Worm (Caenorhabditis elegans) whole organism, young adult: ENCODE data around the gene tag-89.
"Not testable (repeated sequence)": the region's sequence is repeated elsewhere in the genome, so short reads cannot be mapped to it uniquely, and the experiment has no call there.

Experiments
- C17E4.6 ChIP-seq: fragments of 200-800 bp; sonication (Bioruptor generic); IDR thresholded peaks from 2 replicates; pipeline ENCODE4 v1.3.6; 2022; ENCODE audit warnings: missing genetic modification reagents, missing genetic modification characterization, missing compliant biosample characterization
- gei-17 ChIP-seq: fragments of 200-800 bp; sonication (Bioruptor generic); optimal IDR thresholded peaks from 2 replicates; lab custom pipeline; 2018; ENCODE audit warnings: mild to moderate bottlenecking, missing genetic modification characterization, missing compliant biosample characterization
- lin-35 ChIP-seq, 3 experiments: fragments of 150-350 bp in 2 of 3; sonication (generic microtip) in 1 of 3; optimal IDR thresholded peaks; 2 replicates each; lab custom pipeline; 2014 to 2018; ENCODE audit warnings: missing biosample characterization in 3 of 3, missing genetic modification characterization in 3 of 3, missing genetic modification reagents in 3 of 3
- tbp1 ChIP-seq: fragments of 200-800 bp; sonication (Bioruptor generic); optimal IDR thresholded peaks from 2 replicates; lab custom pipeline; 2018; ENCODE audit warnings: mild to moderate bottlenecking, missing genetic modification characterization, missing compliant biosample characterization
- ztf-6 ChIP-seq: fragments of 200-800 bp; sonication (Bioruptor generic); IDR thresholded peaks from 2 replicates; pipeline ENCODE4 v1.3.6; 2022; ENCODE audit warnings: missing genetic modification reagents, missing genetic modification characterization, missing compliant biosample characterization

DNA sequence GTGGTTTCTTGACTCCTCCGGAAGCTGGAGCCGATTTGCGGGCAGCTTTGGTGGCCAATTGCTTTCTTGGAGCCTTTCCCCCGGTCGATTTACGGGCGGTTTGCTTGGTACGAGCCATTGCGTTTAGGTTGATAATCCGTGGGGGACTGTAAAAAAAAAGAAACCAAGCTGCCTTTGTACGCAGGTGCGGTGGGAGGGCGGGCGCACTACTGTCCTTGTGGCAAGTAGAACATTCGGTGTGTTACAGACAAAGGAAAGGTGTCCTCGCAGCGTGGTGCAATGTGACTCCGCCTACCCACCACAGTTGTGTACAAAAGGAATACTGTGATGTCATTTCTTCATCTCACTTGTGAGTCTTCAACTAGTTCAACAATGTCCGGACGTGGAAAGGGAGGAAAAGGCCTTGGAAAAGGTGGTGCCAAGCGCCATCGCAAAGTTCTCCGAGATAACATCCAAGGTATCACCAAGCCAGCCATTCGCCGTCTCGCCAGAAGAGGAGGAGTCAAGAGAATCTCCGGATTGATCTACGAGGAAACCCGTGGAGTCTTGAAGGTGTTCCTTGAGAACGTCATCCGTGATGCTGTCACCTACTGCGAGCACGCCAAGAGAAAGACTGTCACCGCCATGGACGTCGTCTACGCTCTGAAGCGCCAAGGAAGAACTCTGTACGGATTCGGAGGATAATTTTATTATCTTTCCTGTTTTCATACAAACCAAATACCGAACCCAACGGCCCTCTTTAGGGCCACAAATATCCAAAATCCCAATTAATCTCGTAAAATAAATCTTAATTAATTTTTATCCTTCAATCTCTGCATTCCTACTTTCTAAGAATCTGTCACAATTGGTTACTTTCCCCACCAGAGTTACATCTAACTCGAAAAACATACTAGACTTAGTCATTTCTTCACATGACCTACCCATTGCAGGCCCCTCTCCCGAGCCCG, 12.7 kb downstream of the tag-89 start, which contains the start of the genes his-63 and his-64:
- not testable (repeated sequence) for TF ChIP-seq lin-35 (GFP tag; optimal IDR thresholded peaks at IDR 0.05; lab: Kevin White, UChicago); gei-17 (GFP tag; lab: Kevin White, UChicago); C17E4.6; ztf-6 (GFP tag; lab: Robert Waterston, UW)
- peak; percentile 48 for TF ChIP-seq tbp1 (GFP tag; lab: Kevin White, UChicago)
